Worm (Caenorhabditis elegans) whole organism, L1 larva: ENCODE measurements around the gene F46B6.5.

Source experiments
- C04F5.9 ChIP-seq: sonication (generic microtip); optimal IDR thresholded peaks from 2 replicates; lab custom pipeline; 2016; ENCODE audit warnings: missing genetic modification characterization, missing compliant biosample characterization
- C16A3.4 ChIP-seq: fragments of 150-350 bp; optimal IDR thresholded peaks from 2 replicates; lab custom pipeline; 2014; ENCODE audit warnings: missing biosample characterization, missing genetic modification characterization
- Y116A8C.19 ChIP-seq: sonication (generic microtip); optimal IDR thresholded peaks from 2 replicates; lab custom pipeline; 2016; ENCODE audit warnings: missing compliant biosample characterization, missing genetic modification characterization, borderline replicate concordance
- aha-1 ChIP-seq: fragments of 150-350 bp; optimal IDR thresholded peaks from 2 replicates; lab custom pipeline; 2014; ENCODE audit warnings: missing biosample characterization, missing genetic modification characterization
- ama-1 ChIP-seq: fragments of 150-350 bp; optimal IDR thresholded peaks from 2 replicates; lab custom pipeline; 2014
- blmp-1 ChIP-seq: fragments of 150-350 bp; optimal IDR thresholded peaks from 2 replicates; lab custom pipeline; 2014; ENCODE audit warnings: missing biosample characterization, missing genetic modification characterization
- ceh-8 ChIP-seq: fragments of 200-800 bp; sonication (Bioruptor generic); optimal IDR thresholded peaks from 2 replicates; lab custom pipeline; 2018; ENCODE audit warnings: mild to moderate bottlenecking, missing genetic modification characterization, moderate library complexity, missing compliant biosample characterization
- ceh-90 ChIP-seq: sonication (generic microtip); optimal IDR thresholded peaks from 2 replicates; lab custom pipeline; 2016; ENCODE audit warnings: missing genetic modification characterization, missing compliant biosample characterization
- ces-1 ChIP-seq: fragments of 150-350 bp; optimal IDR thresholded peaks from 2 replicates; lab custom pipeline; 2014; ENCODE audit warnings: missing biosample characterization, missing genetic modification reagents, missing genetic modification characterization
- dsc-1 ChIP-seq: sonication (generic microtip); optimal IDR thresholded peaks from 2 replicates; lab custom pipeline; 2016; ENCODE audit warnings: mild to moderate bottlenecking, missing genetic modification characterization, missing compliant biosample characterization
- efl-1 ChIP-seq, 4 experiments: fragments of 150-350 bp; optimal IDR thresholded peaks in 3 of 4; peaks in 1 of 4; 1 replicate in 1 of 4; 2 replicates in 3 of 4; lab custom pipeline; 2014; ENCODE audit warnings: missing biosample characterization in 2 of 4, missing genetic modification characterization in 2 of 4, missing genetic modification reagents in 2 of 4
- egl-13 ChIP-seq: sonication (generic microtip); optimal IDR thresholded peaks from 2 replicates; lab custom pipeline; 2016; ENCODE audit warnings: missing genotype, missing genetic modification reagents, missing genetic modification characterization, missing compliant biosample characterization
- elt-3 ChIP-seq, 6 experiments: fragments of 150-350 bp in 1 of 6; sonication (generic microtip); optimal IDR thresholded peaks; 2 replicates each; lab custom pipeline; 2017 to 2018; ENCODE audit warnings: missing biosample characterization in 6 of 6, missing genetic modification characterization in 6 of 6, inconsistent platforms in 1 of 6
- fkh-10 ChIP-seq: sonication (generic microtip); optimal IDR thresholded peaks from 2 replicates; lab custom pipeline; 2017; ENCODE audit warnings: missing biosample characterization, missing genetic modification reagents, missing genetic modification characterization
- fkh-8 ChIP-seq: sonication (generic microtip); optimal IDR thresholded peaks from 2 replicates; lab custom pipeline; 2016; ENCODE audit warnings: mild to moderate bottlenecking, missing genetic modification characterization, missing compliant biosample characterization
- grh-1 ChIP-seq: fragments of 200-800 bp; sonication (Bioruptor generic); IDR thresholded peaks from 2 replicates; pipeline ENCODE4 v1.3.6; 2022; ENCODE audit warnings: missing genetic modification reagents, missing genetic modification characterization, missing compliant biosample characterization
- hlh-17 ChIP-seq: fragments of 200-800 bp; sonication (Bioruptor generic); optimal IDR thresholded peaks from 2 replicates; lab custom pipeline; 2018; ENCODE audit warnings: missing genetic modification characterization, mild to moderate bottlenecking, missing compliant biosample characterization, moderate library complexity, borderline replicate concordance
- hlh-4 ChIP-seq: sonication (generic microtip); optimal IDR thresholded peaks from 2 replicates; lab custom pipeline; 2016; ENCODE audit warnings: mild to moderate bottlenecking, missing genetic modification characterization, missing compliant biosample characterization
- jun-1 ChIP-seq: fragments of 150-350 bp; optimal IDR thresholded peaks from 2 replicates; lab custom pipeline; 2014; ENCODE audit warnings: missing biosample characterization, missing genetic modification reagents, missing genetic modification characterization
- lin-14 ChIP-seq: fragments of 200-800 bp; sonication (Bioruptor generic); optimal IDR thresholded peaks from 2 replicates; lab custom pipeline; 2018; ENCODE audit warnings: mild to moderate bottlenecking, missing genetic modification characterization, moderate library complexity, missing compliant biosample characterization
- lin-15B ChIP-seq: fragments of 150-350 bp; sonication (generic microtip); optimal IDR thresholded peaks from 3 replicates; lab custom pipeline; 2014; ENCODE audit warnings: missing biosample characterization, missing genetic modification characterization
- lin-35 ChIP-seq, 2 experiments: fragments of 150-350 bp; optimal IDR thresholded peaks; 2 replicates each; lab custom pipeline; 2014; ENCODE audit warnings: missing biosample characterization in 2 of 2, missing genetic modification characterization in 2 of 2, missing genetic modification reagents in 2 of 2
- lir-3 ChIP-seq: sonication (generic microtip); optimal IDR thresholded peaks from 2 replicates; lab custom pipeline; 2016; ENCODE audit warnings: mild to moderate bottlenecking, missing genetic modification characterization, moderate library complexity, missing compliant biosample characterization; ENCODE audit not compliant: poor library complexity
- lsy-2 ChIP-seq, 2 experiments: fragments of 150-350 bp; optimal IDR thresholded peaks; 2 replicates each; lab custom pipeline; 2014; ENCODE audit warnings: missing biosample characterization in 2 of 2, missing genetic modification characterization in 2 of 2
- mab-9 ChIP-seq: fragments of 200-800 bp; sonication (Bioruptor generic); IDR thresholded peaks from 2 replicates; pipeline ENCODE4 v1.3.6; 2022; ENCODE audit warnings: missing genetic modification reagents, missing genetic modification characterization, missing compliant biosample characterization
- mdl-1 ChIP-seq, 2 experiments: fragments of 150-350 bp; optimal IDR thresholded peaks; 2 replicates each; lab custom pipeline; 2014 to 2017; ENCODE audit warnings: missing biosample characterization in 2 of 2, missing genetic modification characterization in 2 of 2, inconsistent platforms in 1 of 2
- mef-2 ChIP-seq: fragments of 150-350 bp; optimal IDR thresholded peaks from 2 replicates; lab custom pipeline; 2014; ENCODE audit warnings: missing biosample characterization, missing genetic modification characterization
- mep-1 ChIP-seq: fragments of 150-350 bp; optimal IDR thresholded peaks from 2 replicates; lab custom pipeline; 2014; ENCODE audit warnings: missing biosample characterization, missing genetic modification characterization
- nhr-19 ChIP-seq: fragments of 200-800 bp; sonication (Bioruptor generic); conservative IDR thresholded peaks from 2 replicates; pipeline ENCODE4 v1.3.6; 2022; ENCODE audit warnings: missing genetic modification characterization, missing compliant biosample characterization
- nhr-71 ChIP-seq: sonication (generic microtip); optimal IDR thresholded peaks from 2 replicates; lab custom pipeline; 2016; ENCODE audit warnings: mild to moderate bottlenecking, missing genetic modification characterization, moderate library complexity, missing compliant biosample characterization
- nhr-76 ChIP-seq: sonication (generic microtip); optimal IDR thresholded peaks from 2 replicates; lab custom pipeline; 2017; ENCODE audit warnings: missing biosample characterization, missing genetic modification characterization
- nhr-77 ChIP-seq: fragments of 150-350 bp; optimal IDR thresholded peaks from 2 replicates; lab custom pipeline; 2014; ENCODE audit warnings: missing biosample characterization, missing genetic modification characterization
- nhr-90 ChIP-seq: sonication (generic microtip); optimal IDR thresholded peaks from 2 replicates; lab custom pipeline; 2016; ENCODE audit warnings: mild to moderate bottlenecking, missing genetic modification characterization, missing compliant biosample characterization; ENCODE audit not compliant: poor library complexity
- pag-3 ChIP-seq: sonication (generic microtip); optimal IDR thresholded peaks from 2 replicates; lab custom pipeline; 2017; ENCODE audit warnings: missing genetic modification characterization, mild to moderate bottlenecking, missing compliant biosample characterization, antibody characterized with exemption, borderline replicate concordance; ENCODE audit not compliant: insufficient read depth
- pax-3 ChIP-seq: fragments of 200-800 bp; sonication (Bioruptor generic); optimal IDR thresholded peaks from 2 replicates; lab custom pipeline; 2018; ENCODE audit warnings: mild to moderate bottlenecking, missing genetic modification characterization, moderate library complexity, missing compliant biosample characterization
- snpc-4 ChIP-seq: fragments of 150-350 bp; optimal IDR thresholded peaks from 2 replicates; lab custom pipeline; 2014; ENCODE audit warnings: missing biosample characterization, missing genetic modification characterization
- snu-23 ChIP-seq: sonication (generic microtip); optimal IDR thresholded peaks from 2 replicates; lab custom pipeline; 2016; ENCODE audit warnings: missing genetic modification characterization, missing compliant biosample characterization
- sptf-1 ChIP-seq: fragments of 150-350 bp; optimal IDR thresholded peaks from 2 replicates; lab custom pipeline; 2014; ENCODE audit warnings: missing biosample characterization, missing genetic modification characterization
- swsn-7 ChIP-seq: sonication (generic microtip); optimal IDR thresholded peaks from 2 replicates; lab custom pipeline; 2016; ENCODE audit warnings: missing genetic modification characterization, missing compliant biosample characterization
- tbx-2 ChIP-seq: sonication (generic microtip); optimal IDR thresholded peaks from 2 replicates; lab custom pipeline; 2016; ENCODE audit warnings: missing genetic modification characterization, missing compliant biosample characterization
- unc-30 ChIP-seq: sonication (generic microtip); optimal IDR thresholded peaks from 2 replicates; lab custom pipeline; 2017; ENCODE audit warnings: missing biosample characterization, missing genetic modification characterization
- unc-86 ChIP-seq: sonication (generic microtip); optimal IDR thresholded peaks from 2 replicates; lab custom pipeline; 2016; ENCODE audit warnings: missing genetic modification characterization, missing compliant biosample characterization
- ztf-11 ChIP-seq, 2 experiments: sonication (generic microtip); optimal IDR thresholded peaks; 2 replicates each; lab custom pipeline; 2016 to 2017; ENCODE audit warnings: missing genetic modification characterization in 2 of 2, missing biosample characterization in 1 of 2, missing compliant biosample characterization in 1 of 2
- ztf-4 ChIP-seq: fragments of 150-350 bp; optimal IDR thresholded peaks from 2 replicates; lab custom pipeline; 2014; ENCODE audit warnings: missing biosample characterization, missing genetic modification characterization

Gene F46B6.5

DNA sequence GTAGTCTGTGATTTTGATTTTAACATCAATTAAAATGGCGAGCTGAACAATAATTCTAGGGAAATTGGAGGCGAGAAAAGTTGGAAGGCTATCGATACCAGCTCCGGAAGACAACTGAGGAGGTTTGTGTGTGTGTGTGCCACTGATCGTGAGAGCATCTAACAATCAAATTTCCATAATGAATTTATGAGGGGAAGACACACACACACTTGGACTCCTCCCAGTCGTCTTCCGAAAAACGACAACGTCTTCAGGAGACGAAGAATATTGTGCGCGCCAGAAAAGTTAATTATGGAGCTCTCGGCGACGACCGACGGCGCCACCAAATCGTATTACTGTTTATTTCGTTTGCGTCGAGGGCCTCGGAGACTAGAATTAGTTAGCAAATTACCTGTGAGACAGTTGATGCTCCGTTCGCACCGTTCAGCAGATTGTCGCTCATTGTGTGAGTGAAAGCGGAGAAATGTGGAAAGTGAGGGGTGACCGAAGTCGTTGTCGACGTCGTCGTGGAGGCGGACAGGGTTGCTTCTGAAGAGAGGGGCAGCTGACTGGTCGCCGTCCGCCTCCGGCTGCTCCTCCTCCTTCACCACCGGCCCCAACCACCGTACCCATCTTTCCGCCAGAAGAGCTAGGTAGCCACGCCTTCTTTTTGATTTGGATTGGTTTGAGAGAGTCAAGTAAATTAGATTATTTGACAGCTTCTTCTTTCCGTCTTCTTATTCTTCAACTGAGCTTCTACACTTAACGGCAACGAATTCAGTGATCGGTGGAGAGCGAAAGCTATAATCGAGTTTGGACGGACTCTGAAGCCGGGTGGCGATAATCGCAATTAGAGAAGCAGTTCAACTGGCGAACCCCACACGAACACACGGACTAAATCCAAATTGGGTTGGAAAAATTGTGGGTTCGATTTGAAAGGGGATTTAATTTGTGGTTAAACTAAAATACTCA is 13.8 kb downstream of the F46B6.5 start, which contains the start of gene unc-42 (continued):
- TF ChIP-seq tbx-2 (tag; lab: Kevin White, UChicago) (peak; percentile 35), mab-9 (GFP tag; lab: Robert Waterston, UW) (no peak), ces-1 (GFP tag; lab: Kevin White, UChicago) (peak; percentile 100), efl-1 (optimal IDR thresholded peaks at IDR 0.05; lab: Kevin White, UChicago) (no peak), efl-1 (GFP tag; optimal IDR thresholded peaks at IDR 0.05 in 1 of 2; lab: Kevin White, UChicago) (peak in 1 of 2 experiments; percentile 76)
- TF ChIP-seq, all 84 proteins: peak for 10

DNA sequence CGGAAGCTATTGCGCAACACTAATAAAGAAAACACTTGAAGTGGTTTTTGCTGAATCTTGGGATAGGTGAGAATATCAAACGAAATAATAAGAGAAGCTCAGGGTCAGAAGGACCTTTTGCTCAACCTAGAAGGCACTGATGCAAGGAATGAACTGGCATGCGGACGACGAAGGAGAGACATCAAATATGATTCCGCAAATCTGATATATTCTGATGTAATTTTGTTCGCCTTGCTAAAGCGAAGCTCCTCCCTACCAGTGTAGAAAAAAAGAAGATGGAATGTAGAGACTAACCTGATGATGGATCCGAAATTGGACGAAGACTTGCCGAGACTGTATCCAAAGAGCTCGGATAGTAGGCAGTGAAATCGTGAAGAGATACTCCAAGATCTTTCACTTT is 14.9 kb downstream of the F46B6.5 start:
- no peak for TF ChIP-seq nhr-90
- no peak for TF ChIP-seq unc-30
- no peak for TF ChIP-seq Y116A8C.19 (tag; lab: Kevin White, UChicago)
- TF ChIP-seq ztf-11 (tag; optimal IDR thresholded peaks at IDR 0.05; lab: Kevin White, UChicago), result no peak
- no peak for TF ChIP-seq snu-23 (GFP tag; lab: Kevin White, UChicago)
- no peak for TF ChIP-seq blmp-1 (tag; lab: Kevin White, UChicago)
- TF ChIP-seq jun-1 (tag; lab: Kevin White, UChicago), result no peak
- no peak for TF ChIP-seq fkh-8 (tag; lab: Kevin White, UChicago)
- TF ChIP-seq ces-1 (GFP tag; lab: Kevin White, UChicago), result peak; percentile 97
- no peak for TF ChIP-seq C16A3.4 (tag; lab: Kevin White, UChicago)
- no peak for TF ChIP-seq ztf-4 (tag; lab: Kevin White, UChicago)
- TF ChIP-seq lir-3 (tag; lab: Kevin White, UChicago), result no peak
- TF ChIP-seq mep-1, result no peak
- no peak for TF ChIP-seq egl-13 (tag; lab: Kevin White, UChicago)
- peak; percentile 22 for TF ChIP-seq lin-14 (GFP tag; lab: Kevin White, UChicago)
- TF ChIP-seq fkh-10 (GFP tag; lab: Kevin White, UChicago), result peak; percentile 34
- TF ChIP-seq mab-9 (GFP tag; lab: Robert Waterston, UW), result no peak
- no peak for TF ChIP-seq efl-1 (optimal IDR thresholded peaks at IDR 0.05; lab: Kevin White, UChicago)
- TF ChIP-seq efl-1 (GFP tag; optimal IDR thresholded peaks at IDR 0.05 in 1 of 2; lab: Kevin White, UChicago), result peak in 1 of 2 experiments; percentile 58
- TF ChIP-seq mef-2 (tag; lab: Kevin White, UChicago), result no peak
- TF ChIP-seq ama-1 (lab: Kevin White, UChicago), result no peak
- no peak for TF ChIP-seq nhr-19 (GFP tag; lab: Robert Waterston, UW)
- TF ChIP-seq pag-3, result no peak
- TF ChIP-seq tbx-2 (tag; lab: Kevin White, UChicago), result no peak
- no peak for TF ChIP-seq grh-1 (GFP tag; lab: Robert Waterston, UW)
- TF ChIP-seq lsy-2 (tag; optimal IDR thresholded peaks at IDR 0.05; lab: Kevin White, UChicago), result no peak
- no peak for TF ChIP-seq aha-1 (tag; lab: Kevin White, UChicago)
- no peak for TF ChIP-seq hlh-4 (tag; lab: Kevin White, UChicago)
- TF ChIP-seq hlh-17 (GFP tag; lab: Kevin White, UChicago), result no peak
- no peak for TF ChIP-seq dsc-1 (tag; lab: Kevin White, UChicago)

DNA sequence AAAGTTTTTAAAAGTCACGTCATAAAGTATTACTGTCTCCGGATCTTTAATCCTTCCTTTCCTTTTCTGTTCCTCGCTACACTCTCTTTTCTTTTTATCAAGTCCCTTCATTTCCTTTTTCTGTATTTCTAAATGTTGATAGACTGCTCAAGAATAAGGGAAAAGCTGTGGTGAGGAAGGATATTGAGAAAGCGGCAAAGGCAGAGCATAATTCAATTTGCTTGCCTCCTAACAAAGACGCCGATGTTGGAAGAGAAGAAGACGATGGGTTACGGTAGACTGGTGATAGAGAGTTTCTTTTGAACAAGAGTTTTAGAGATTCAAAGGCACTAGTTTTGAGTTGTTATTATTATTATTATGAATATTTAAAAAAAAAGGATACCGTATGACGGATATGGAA is 17.2 kb downstream of the F46B6.5 start:
- TF ChIP-seq C04F5.9 (tag; lab: Kevin White, UChicago), result no peak
- TF ChIP-seq grh-1 (GFP tag; lab: Robert Waterston, UW), result no peak
- TF ChIP-seq nhr-76 (tag; lab: Kevin White, UChicago), result no peak
- no peak for TF ChIP-seq ceh-8 (GFP tag; lab: Kevin White, UChicago)
- TF ChIP-seq ceh-90 (tag; lab: Kevin White, UChicago), result no peak
- no peak for TF ChIP-seq elt-3 (tag; optimal IDR thresholded peaks at IDR 0.05; lab: Kevin White, UChicago)
- no peak for TF ChIP-seq lin-35 (GFP tag; optimal IDR thresholded peaks at IDR 0.05; lab: Kevin White, UChicago)
- no peak for TF ChIP-seq hlh-17 (GFP tag; lab: Kevin White, UChicago)
- no peak for TF ChIP-seq pag-3
- peak; percentile 88 for TF ChIP-seq lin-14 (GFP tag; lab: Kevin White, UChicago)
- TF ChIP-seq Y116A8C.19 (tag; lab: Kevin White, UChicago), result no peak
- peak; percentile 100 for TF ChIP-seq ces-1 (GFP tag; lab: Kevin White, UChicago)
- TF ChIP-seq sptf-1 (tag; lab: Kevin White, UChicago), result no peak
- no peak for TF ChIP-seq unc-30
- TF ChIP-seq mef-2 (tag; lab: Kevin White, UChicago), result no peak
- TF ChIP-seq swsn-7, result peak; percentile 15
- TF ChIP-seq lin-15B (tag; lab: Kevin White, UChicago), result no peak
- TF ChIP-seq nhr-77 (tag; lab: Kevin White, UChicago), result no peak
- no peak for TF ChIP-seq unc-86 (tag; lab: Kevin White, UChicago)
- TF ChIP-seq mdl-1 (tag; optimal IDR thresholded peaks at IDR 0.05; lab: Kevin White, UChicago), result no peak
- TF ChIP-seq aha-1 (tag; lab: Kevin White, UChicago), result no peak
- TF ChIP-seq nhr-71 (tag; lab: Kevin White, UChicago), result peak; percentile 42
- no peak for TF ChIP-seq snpc-4
- TF ChIP-seq pax-3 (tag; lab: Kevin White, UChicago), result no peak
- no peak for TF ChIP-seq mep-1
